Worm (Caenorhabditis elegans) whole organism, young adult: ENCODE data around the gene T06C12.9.

Experiments
- B0019.2 ChIP-seq: fragments of 200-800 bp; sonication (Bioruptor generic); conservative IDR thresholded peaks from 2 replicates; pipeline ENCODE4 v1.3.6; 2022; ENCODE audit warnings: missing genetic modification reagents, missing genetic modification characterization, missing compliant biosample characterization
- C17E4.6 ChIP-seq: fragments of 200-800 bp; sonication (Bioruptor generic); IDR thresholded peaks from 2 replicates; pipeline ENCODE4 v1.3.6; 2022; ENCODE audit warnings: missing genetic modification reagents, missing genetic modification characterization, missing compliant biosample characterization
- F23B12.7 ChIP-seq: sonication (generic microtip); optimal IDR thresholded peaks from 2 replicates; lab custom pipeline; 2017; ENCODE audit warnings: missing genetic modification characterization, mild to moderate bottlenecking, missing compliant biosample characterization, antibody characterized with exemption, moderate library complexity; ENCODE audit not compliant: insufficient read depth
- F55B11.4 ChIP-seq: sonication (generic microtip); optimal IDR thresholded peaks from 2 replicates; lab custom pipeline; 2016; ENCODE audit warnings: missing compliant biosample characterization, missing genetic modification characterization, borderline replicate concordance; ENCODE audit not compliant: insufficient read depth
- F57C9.4 ChIP-seq: sonication (generic microtip); optimal IDR thresholded peaks from 2 replicates; lab custom pipeline; 2017; ENCODE audit warnings: mild to moderate bottlenecking, missing genetic modification characterization, missing compliant biosample characterization
- K12H6.12 ChIP-seq: fragments of 200-800 bp; sonication (Bioruptor generic); optimal IDR thresholded peaks from 2 replicates; lab custom pipeline; 2018; ENCODE audit warnings: mild to moderate bottlenecking, missing genetic modification characterization, missing compliant biosample characterization
- T26A5.8 ChIP-seq: sonication (generic microtip); optimal IDR thresholded peaks from 2 replicates; lab custom pipeline; 2016; ENCODE audit warnings: missing genetic modification characterization, missing compliant biosample characterization
- Y53F4B.3 ChIP-seq: fragments of 200-800 bp; sonication (Bioruptor generic); IDR thresholded peaks from 2 replicates; pipeline ENCODE4 v1.3.6; 2022; ENCODE audit warnings: missing genetic modification reagents, missing genetic modification characterization, missing compliant biosample characterization
- Y56A3A.18 ChIP-seq: fragments of 200-800 bp; sonication (Bioruptor generic); IDR thresholded peaks from 2 replicates; pipeline ENCODE4 v1.3.6; 2022; ENCODE audit warnings: missing genetic modification reagents, missing genetic modification characterization, missing compliant biosample characterization
- Y95B8A.8 ChIP-seq: fragments of 200-800 bp; sonication (Bioruptor generic); IDR thresholded peaks from 2 replicates; pipeline ENCODE4 v1.3.6; 2022; ENCODE audit warnings: missing genetic modification reagents, missing genetic modification characterization, missing compliant biosample characterization
- ama-1 ChIP-seq, 3 experiments: fragments of 150-350 bp in 1 of 3; sonication (generic microtip) in 2 of 3; optimal IDR thresholded peaks; 2 replicates each; lab custom pipeline; 2014 to 2018; ENCODE audit warnings: missing biosample characterization in 2 of 3, missing genetic modification characterization in 2 of 3, missing genetic modification reagents in 2 of 3
- atf-7 ChIP-seq: sonication (generic microtip); optimal IDR thresholded peaks from 2 replicates; lab custom pipeline; 2017; ENCODE audit warnings: mild to moderate bottlenecking, missing genetic modification characterization, missing compliant biosample characterization
- attf-3 ChIP-seq: fragments of 200-800 bp; sonication (Bioruptor generic); conservative IDR thresholded peaks from 2 replicates; pipeline ENCODE4 v1.3.6; 2022; ENCODE audit warnings: missing genetic modification reagents, missing genetic modification characterization, missing compliant biosample characterization
- bed-2 ChIP-seq: fragments of 200-800 bp; sonication (Bioruptor generic); IDR thresholded peaks from 2 replicates; pipeline ENCODE4 v1.3.6; 2022; ENCODE audit warnings: missing genetic modification reagents, missing genetic modification characterization, missing compliant biosample characterization
- cebp-1 ChIP-seq, 2 experiments: fragments of 200-800 bp in 1 of 2; sonication (Bioruptor generic) in 1 of 2; sonication (generic microtip) in 1 of 2; IDR thresholded peaks in 1 of 2; optimal IDR thresholded peaks in 1 of 2; 2 replicates each; pipeline versions ENCODE4 v1.3.6 to Lab custom; 2017 to 2022; ENCODE audit warnings: missing compliant biosample characterization in 2 of 2, missing genetic modification characterization in 2 of 2, mild to moderate bottlenecking in 1 of 2, missing genetic modification reagents in 1 of 2, moderate library complexity in 1 of 2
- ceh-100 ChIP-seq: fragments of 200-800 bp; sonication (Bioruptor generic); IDR thresholded peaks from 2 replicates; pipeline ENCODE4 v1.3.6; 2022; ENCODE audit warnings: missing genetic modification reagents, missing genetic modification characterization, missing compliant biosample characterization
- ceh-79 ChIP-seq: sonication (generic microtip); optimal IDR thresholded peaks from 2 replicates; lab custom pipeline; 2017; ENCODE audit warnings: mild to moderate bottlenecking, missing genetic modification characterization, missing compliant biosample characterization
- dox-1 ChIP-seq: fragments of 200-800 bp; sonication (Bioruptor generic); IDR thresholded peaks from 2 replicates; pipeline ENCODE4 v1.3.6; 2022; ENCODE audit warnings: missing genetic modification reagents, missing genetic modification characterization, missing compliant biosample characterization
- egl-44 ChIP-seq: fragments of 200-800 bp; sonication (Bioruptor generic); IDR thresholded peaks from 2 replicates; pipeline ENCODE4 v1.3.6; 2022; ENCODE audit warnings: missing genetic modification reagents, missing genetic modification characterization, missing compliant biosample characterization
- egrh-3 ChIP-seq: fragments of 200-800 bp; sonication (Bioruptor generic); IDR thresholded peaks from 2 replicates; pipeline ENCODE4 v1.3.6; 2022; ENCODE audit warnings: missing genetic modification reagents, missing genetic modification characterization, missing compliant biosample characterization
- ekl-4 ChIP-seq: fragments of 200-800 bp; sonication (Bioruptor generic); IDR thresholded peaks from 2 replicates; pipeline ENCODE4 v1.3.6; 2022; ENCODE audit warnings: missing genetic modification reagents, missing genetic modification characterization, missing compliant biosample characterization
- fkh-3 ChIP-seq: sonication (generic microtip); optimal IDR thresholded peaks from 2 replicates; lab custom pipeline; 2016; ENCODE audit warnings: mild to moderate bottlenecking, missing genetic modification characterization, missing compliant biosample characterization
- hlh-12 ChIP-seq: sonication (generic microtip); optimal IDR thresholded peaks from 2 replicates; lab custom pipeline; 2016; ENCODE audit warnings: missing genetic modification characterization, missing compliant biosample characterization
- hmg-20 ChIP-seq: fragments of 200-800 bp; sonication (Bioruptor generic); IDR thresholded peaks from 2 replicates; pipeline ENCODE4 v1.3.6; 2022; ENCODE audit warnings: missing genetic modification reagents, missing genetic modification characterization, missing compliant biosample characterization
- lag-1 ChIP-seq: fragments of 200-800 bp; sonication (Bioruptor generic); IDR thresholded peaks from 2 replicates; pipeline ENCODE4 v1.3.6; 2022; ENCODE audit warnings: missing genetic modification reagents, missing genetic modification characterization, missing compliant biosample characterization
- lin-35 ChIP-seq, 3 experiments: fragments of 150-350 bp in 2 of 3; sonication (generic microtip) in 1 of 3; optimal IDR thresholded peaks; 2 replicates each; lab custom pipeline; 2014 to 2018; ENCODE audit warnings: missing biosample characterization in 3 of 3, missing genetic modification characterization in 3 of 3, missing genetic modification reagents in 3 of 3
- lin-40 ChIP-seq: sonication (generic microtip); optimal IDR thresholded peaks from 2 replicates; lab custom pipeline; 2016; ENCODE audit warnings: missing genetic modification characterization, mild to moderate bottlenecking, missing compliant biosample characterization, missing genotype, missing genetic modification reagents
- lsl-1 ChIP-seq: fragments of 200-800 bp; sonication (Bioruptor generic); optimal IDR thresholded peaks from 2 replicates; lab custom pipeline; 2018; ENCODE audit warnings: mild to moderate bottlenecking, missing genetic modification characterization, moderate library complexity, missing compliant biosample characterization
- lsy-27 ChIP-seq: sonication (generic microtip); optimal IDR thresholded peaks from 2 replicates; lab custom pipeline; 2017; ENCODE audit warnings: missing genetic modification characterization, mild to moderate bottlenecking, missing compliant biosample characterization, antibody characterized with exemption, missing genotype, borderline replicate concordance; ENCODE audit not compliant: insufficient read depth
- madf-6 ChIP-seq: fragments of 200-800 bp; sonication (Bioruptor generic); IDR thresholded peaks from 2 replicates; pipeline ENCODE4 v1.3.6; 2022; ENCODE audit warnings: missing genetic modification reagents, missing genetic modification characterization, missing compliant biosample characterization
- mes-4 ChIP-seq: sonication (generic microtip); optimal IDR thresholded peaks from 2 replicates; lab custom pipeline; 2016; ENCODE audit warnings: missing genotype, missing genetic modification characterization, missing compliant biosample characterization
- mxl-1 ChIP-seq: sonication (generic microtip); optimal IDR thresholded peaks from 2 replicates; lab custom pipeline; 2016; ENCODE audit warnings: missing genetic modification characterization, missing compliant biosample characterization
- nfya-1 ChIP-seq: sonication (generic microtip); optimal IDR thresholded peaks from 2 replicates; lab custom pipeline; 2017; ENCODE audit warnings: antibody characterized with exemption, missing compliant biosample characterization, missing genetic modification characterization, borderline replicate concordance; ENCODE audit not compliant: insufficient read depth
- nfyb-1 ChIP-seq: fragments of 200-800 bp; sonication (Bioruptor generic); IDR thresholded peaks from 2 replicates; pipeline ENCODE4 v1.3.6; 2022; ENCODE audit warnings: missing genetic modification reagents, missing genetic modification characterization, missing compliant biosample characterization
- nhr-120 ChIP-seq: fragments of 200-800 bp; sonication (Bioruptor generic); IDR thresholded peaks from 2 replicates; pipeline ENCODE4 v1.3.6; 2022; ENCODE audit warnings: missing genetic modification characterization, missing compliant biosample characterization
- nhr-179 ChIP-seq: sonication (generic microtip); optimal IDR thresholded peaks from 2 replicates; lab custom pipeline; 2016; ENCODE audit warnings: mild to moderate bottlenecking, missing genetic modification characterization, missing compliant biosample characterization
- pbrm-1 ChIP-seq: fragments of 200-800 bp; sonication (Bioruptor generic); IDR thresholded peaks from 2 replicates; pipeline ENCODE4 v1.3.6; 2022; ENCODE audit warnings: missing genetic modification reagents, missing genetic modification characterization, missing compliant biosample characterization
- pha-4 ChIP-seq: fragments of 150-350 bp; sonication (generic microtip); optimal IDR thresholded peaks from 2 replicates; lab custom pipeline; 2014; ENCODE audit warnings: missing biosample characterization, missing genetic modification reagents, missing genetic modification characterization
- sea-2 ChIP-seq: fragments of 200-800 bp; sonication (Bioruptor generic); IDR thresholded peaks from 2 replicates; pipeline ENCODE4 v1.3.6; 2022; ENCODE audit warnings: missing genetic modification characterization, missing compliant biosample characterization
- snpc-3.4 ChIP-seq: sonication (generic microtip); optimal IDR thresholded peaks from 2 replicates; lab custom pipeline; 2017; ENCODE audit warnings: missing genetic modification characterization, mild to moderate bottlenecking, missing compliant biosample characterization, antibody characterized with exemption, moderate library complexity, missing genotype, missing genetic modification reagents
- somi-1 ChIP-seq: fragments of 200-800 bp; sonication (Bioruptor generic); optimal IDR thresholded peaks from 2 replicates; lab custom pipeline; 2018; ENCODE audit warnings: mild to moderate bottlenecking, missing genetic modification characterization, missing compliant biosample characterization
- sptf-2 ChIP-seq: fragments of 200-800 bp; sonication (Bioruptor generic); optimal IDR thresholded peaks from 2 replicates; lab custom pipeline; 2018; ENCODE audit warnings: mild to moderate bottlenecking, missing genetic modification characterization, missing compliant biosample characterization
- tbp1 ChIP-seq: fragments of 200-800 bp; sonication (Bioruptor generic); optimal IDR thresholded peaks from 2 replicates; lab custom pipeline; 2018; ENCODE audit warnings: mild to moderate bottlenecking, missing genetic modification characterization, missing compliant biosample characterization
- unc-62 ChIP-seq: fragments of 150-350 bp; optimal IDR thresholded peaks from 2 replicates; lab custom pipeline; 2014; ENCODE audit warnings: missing biosample characterization, missing genetic modification reagents, missing genetic modification characterization
- zfh-2 ChIP-seq: fragments of 200-800 bp; sonication (Bioruptor generic); conservative IDR thresholded peaks from 2 replicates; pipeline ENCODE4 v1.3.6; 2022; ENCODE audit warnings: missing genetic modification reagents, missing genetic modification characterization, missing compliant biosample characterization
- zim-3 ChIP-seq: sonication (generic microtip); optimal IDR thresholded peaks from 2 replicates; lab custom pipeline; 2017; ENCODE audit warnings: mild to moderate bottlenecking, missing genetic modification characterization, moderate library complexity, missing compliant biosample characterization
- ztf-28 ChIP-seq: fragments of 200-800 bp; sonication (Bioruptor generic); IDR thresholded peaks from 2 replicates; pipeline ENCODE4 v1.3.6; 2022; ENCODE audit warnings: missing genetic modification reagents, missing genetic modification characterization, missing compliant biosample characterization

Gene T06C12.9

DNA sequence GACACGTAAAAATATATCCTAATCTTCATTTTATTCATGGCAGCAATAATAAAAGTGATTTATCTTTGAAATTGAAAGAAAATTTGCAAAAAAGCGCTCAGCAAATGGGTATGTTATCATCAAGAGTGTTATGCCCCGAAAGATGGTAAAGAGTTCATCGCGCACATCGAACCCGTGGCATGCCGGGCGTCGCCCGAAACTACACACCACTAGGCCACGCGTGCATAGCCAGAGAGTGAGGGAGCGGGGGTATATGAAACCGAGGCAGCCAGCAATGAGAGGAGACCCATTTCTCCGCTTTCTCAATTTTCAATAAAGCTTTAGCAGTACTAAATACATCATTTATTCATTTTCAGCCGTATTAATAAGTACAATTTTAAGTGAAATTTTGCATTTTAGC, 12.1 kb downstream of the T06C12.9 start (continued):
- peak; percentile 98 for TF ChIP-seq F23B12.7
- peak; percentile 91 for TF ChIP-seq pbrm-1 (GFP tag; lab: Robert Waterston, UW)
- peak; percentile 93 for TF ChIP-seq snpc-3.4 (tag; lab: Kevin White, UChicago)
- TF ChIP-seq ama-1 (optimal IDR thresholded peaks at IDR 0.05; lab: Kevin White, UChicago) = no peak
- TF ChIP-seq ama-1 (GFP tag; optimal IDR thresholded peaks at IDR 0.05; lab: Kevin White, UChicago) = peak; percentile 93 to 96
- peak; percentile 89 for TF ChIP-seq lsy-27 (tag; lab: Kevin White, UChicago)
- peak; percentile 87 for TF ChIP-seq C17E4.6 (GFP tag; lab: Robert Waterston, UW)
- 0 out of 2 replicates have a peak, but pooled peaks have one; percentile 36 for TF ChIP-seq B0019.2 (GFP tag; lab: Robert Waterston, UW)
- peak; percentile 95 for TF ChIP-seq nhr-120 (GFP tag; lab: Robert Waterston, UW)
- TF ChIP-seq pha-4 (tag; lab: Kevin White, UChicago) = no peak
- TF ChIP-seq cebp-1 (GFP tag; IDR thresholded peaks at IDR 0.05; lab: Robert Waterston, UW) = peak; percentile 68; the same call in 1 of the 2 replicates
- peak; percentile 90 for TF ChIP-seq cebp-1 (tag; optimal IDR thresholded peaks at IDR 0.05; lab: Kevin White, UChicago)
- TF ChIP-seq Y56A3A.18 = peak; percentile 91
- TF ChIP-seq F57C9.4 (tag; lab: Kevin White, UChicago) = peak; percentile 74
- 0 out of 2 replicates have a peak, but pooled peaks have one; percentile 63 for TF ChIP-seq lag-1
- TF ChIP-seq egrh-3 (GFP tag; lab: Robert Waterston, UW) = peak; percentile 69
- peak; percentile 96 for TF ChIP-seq dox-1
- TF ChIP-seq unc-62 (GFP tag; lab: Kevin White, UChicago) = no peak
- TF ChIP-seq tbp1 (GFP tag; lab: Kevin White, UChicago) = peak; percentile 100
- no peak; the same call in 1 of the 2 replicates for TF ChIP-seq zfh-2 (GFP tag; lab: Robert Waterston, UW)
- TF ChIP-seq ceh-79 = peak; percentile 97
- TF ChIP-seq sea-2 (GFP tag; lab: Robert Waterston, UW) = peak; percentile 91
- peak; percentile 86; the same call in 1 of the 2 replicates for TF ChIP-seq ztf-28 (GFP tag; lab: Robert Waterston, UW)
- peak; percentile 91 for TF ChIP-seq sptf-2 (GFP tag; lab: Kevin White, UChicago)
- TF ChIP-seq mxl-1 (tag; lab: Kevin White, UChicago) = peak; percentile 97
- peak; percentile 77 for TF ChIP-seq K12H6.12
- TF ChIP-seq fkh-3 (tag; lab: Kevin White, UChicago) = peak; percentile 98
- peak; percentile 50; the same call in 1 of the 2 replicates for TF ChIP-seq Y53F4B.3 (GFP tag; lab: Robert Waterston, UW)
- TF ChIP-seq F55B11.4 (tag; lab: Kevin White, UChicago) = no peak
- peak; percentile 93 for TF ChIP-seq mes-4
- TF ChIP-seq lin-35 (GFP tag; optimal IDR thresholded peaks at IDR 0.05; lab: Kevin White, UChicago) = peak in 2 of 3 experiments; percentile 30 to 82
- peak; percentile 71 for TF ChIP-seq lsl-1 (GFP tag; lab: Kevin White, UChicago)
- TF ChIP-seq bed-2 (GFP tag; lab: Robert Waterston, UW) = peak; percentile 85; the same call in 1 of the 2 replicates
- peak; percentile 81 for TF ChIP-seq hmg-20
- TF ChIP-seq nfya-1 (tag; lab: Kevin White, UChicago) = no peak
- TF ChIP-seq ceh-100 = peak; percentile 81
- peak; percentile 86 for TF ChIP-seq nhr-179 (tag; lab: Kevin White, UChicago)
- TF ChIP-seq hlh-12 (tag; lab: Kevin White, UChicago) = peak; percentile 92
- TF ChIP-seq somi-1 = peak; percentile 87
- TF ChIP-seq egl-44 (GFP tag; lab: Robert Waterston, UW) = peak; percentile 96
- peak; percentile 88 for TF ChIP-seq atf-7 (tag; lab: Kevin White, UChicago)
- peak; percentile 95 for TF ChIP-seq T26A5.8 (tag; lab: Kevin White, UChicago)
- TF ChIP-seq madf-6 (GFP tag; lab: Robert Waterston, UW) = peak; percentile 81
- peak; percentile 67 for TF ChIP-seq attf-3
- 0 out of 2 replicates have a peak, but pooled peaks have one; percentile 60 for TF ChIP-seq Y95B8A.8 (GFP tag; lab: Robert Waterston, UW)
- TF ChIP-seq ekl-4 (GFP tag; lab: Robert Waterston, UW) = peak; percentile 75; the same call in 1 of the 2 replicates
- peak; percentile 94 for TF ChIP-seq nfyb-1 (GFP tag; lab: Robert Waterston, UW)
- no peak for TF ChIP-seq lin-40
- TF ChIP-seq zim-3 (tag; lab: Kevin White, UChicago) = peak; percentile 98
